Fruit fly (Drosophila melanogaster) whole organism, embryonic: Measurements from ENCODE around the gene CG10750.

Source experiments
- Atf6 ChIP-seq: fragments of 200-800 bp; sonication (Bioruptor generic); IDR thresholded peaks from 2 replicates; pipeline ENCODE4 v1.3.6; 2022; ENCODE audit warnings: missing biosample characterization, missing genetic modification characterization
- Bgb ChIP-seq: fragments of 200-800 bp; sonication (Bioruptor generic); IDR thresholded peaks from 2 replicates; pipeline ENCODE4 v1.3.6; 2022; ENCODE audit warnings: missing biosample characterization, missing genetic modification characterization; ENCODE audit not compliant: partially characterized antibody
- CG11093 ChIP-seq: fragments of 200-800 bp; sonication (Bioruptor generic); IDR thresholded peaks from 3 replicates; pipeline ENCODE4 v1.3.6; 2022; ENCODE audit warnings: missing biosample characterization, missing genetic modification characterization
- CG11247 ChIP-seq: fragments of 200-800 bp; sonication (Bioruptor generic); IDR thresholded peaks from 2 replicates; pipeline ENCODE4 v1.3.6; 2022; ENCODE audit warnings: missing biosample characterization, missing genetic modification characterization
- CG11398 ChIP-seq: fragments of 200-800 bp; sonication (Bioruptor generic); optimal IDR thresholded peaks from 2 replicates; lab custom pipeline; 2016; ENCODE audit warnings: missing biosample characterization, missing genetic modification characterization
- CG11560 ChIP-seq: fragments of 200-800 bp; sonication (Bioruptor generic); IDR thresholded peaks from 3 replicates; pipeline ENCODE4 v1.3.6; 2022; ENCODE audit warnings: missing biosample characterization, missing genetic modification characterization
- CG12104 ChIP-seq: fragments of 200-800 bp; sonication (Bioruptor generic); optimal IDR thresholded peaks from 3 replicates; lab custom pipeline; 2016; ENCODE audit warnings: missing biosample characterization, missing genetic modification characterization
- CG12744 ChIP-seq: fragments of 200-800 bp; sonication (Bioruptor generic); optimal IDR thresholded peaks from 2 replicates; lab custom pipeline; 2016; ENCODE audit warnings: missing biosample characterization, missing genetic modification characterization
- CG14441 ChIP-seq: fragments of 200-800 bp; sonication (Bioruptor generic); IDR thresholded peaks from 2 replicates; pipeline ENCODE4 v1.3.6; 2022; ENCODE audit warnings: missing biosample characterization, missing genetic modification characterization
- CG14710 ChIP-seq: fragments of 200-800 bp; sonication (Bioruptor generic); optimal IDR thresholded peaks from 3 replicates; lab custom pipeline; 2019; ENCODE audit warnings: missing biosample characterization, mild to moderate bottlenecking, missing genetic modification characterization, moderate library complexity
- CG15479 ChIP-seq: fragments of 200-800 bp; sonication (Bioruptor generic); optimal IDR thresholded peaks from 3 replicates; lab custom pipeline; 2019; ENCODE audit warnings: missing biosample characterization, mild to moderate bottlenecking, missing genetic modification characterization, moderate library complexity
- CG2202 ChIP-seq: fragments of 200-800 bp; sonication (Bioruptor generic); optimal IDR thresholded peaks from 2 replicates; lab custom pipeline; 2018; ENCODE audit warnings: missing biosample characterization, mild to moderate bottlenecking, missing genetic modification characterization
- CG30403 ChIP-seq: fragments of 200-800 bp; sonication (Bioruptor generic); optimal IDR thresholded peaks from 3 replicates; lab custom pipeline; 2016; ENCODE audit warnings: missing biosample characterization, missing genetic modification characterization
- CG30431 ChIP-seq: fragments of 200-800 bp; sonication (Bioruptor generic); optimal IDR thresholded peaks from 2 replicates; lab custom pipeline; 2017; ENCODE audit warnings: missing biosample characterization, missing genetic modification characterization
- CG3726 ChIP-seq: fragments of 200-800 bp; sonication (Bioruptor generic); IDR thresholded peaks from 3 replicates; pipeline ENCODE4, ENCODE4 v1.3.6; 2022; ENCODE audit warnings: missing biosample characterization, missing genetic modification characterization
- CG3838 ChIP-seq: fragments of 200-800 bp; sonication (Bioruptor generic); optimal IDR thresholded peaks from 3 replicates; lab custom pipeline; 2016; ENCODE audit warnings: missing biosample characterization, missing genetic modification characterization
- CG3995 ChIP-seq: fragments of 200-800 bp; sonication (Bioruptor generic); optimal IDR thresholded peaks from 3 replicates; lab custom pipeline; 2016; ENCODE audit warnings: missing biosample characterization, missing genetic modification characterization
- CG42726 ChIP-seq: fragments of 200-800 bp; sonication (Bioruptor generic); IDR thresholded peaks from 2 replicates; pipeline ENCODE4 v1.3.6; 2022; ENCODE audit warnings: missing biosample characterization, missing genetic modification characterization; ENCODE audit not compliant: partially characterized antibody
- CG7928 ChIP-seq: fragments of 200-800 bp; sonication (Bioruptor generic); optimal IDR thresholded peaks from 2 replicates; lab custom pipeline; 2017; ENCODE audit warnings: missing biosample characterization, mild to moderate bottlenecking, missing genetic modification characterization
- CG7963 ChIP-seq: fragments of 200-800 bp; sonication (Bioruptor generic); IDR thresholded peaks from 3 replicates; pipeline ENCODE4 v1.3.6; 2022; ENCODE audit warnings: missing biosample characterization, missing genetic modification characterization; ENCODE audit not compliant: partially characterized antibody
- CG8478 ChIP-seq: fragments of >200 bp; optimal IDR thresholded peaks from 2 replicates; lab custom pipeline; 2018
- CG9817 ChIP-seq: fragments of 200-800 bp; sonication (Bioruptor generic); optimal IDR thresholded peaks from 2 replicates; lab custom pipeline; 2018; ENCODE audit warnings: missing biosample characterization, mild to moderate bottlenecking, missing genetic modification characterization, moderate library complexity
- Camta ChIP-seq: fragments of 200-800 bp; sonication (Bioruptor generic); optimal IDR thresholded peaks from 2 replicates; lab custom pipeline; 2016; ENCODE audit warnings: missing biosample characterization, missing genetic modification characterization
- E2f2 ChIP-seq: fragments of 200-800 bp; sonication (Bioruptor generic); IDR thresholded peaks from 2 replicates; pipeline ENCODE4 v1.3.6; 2022; ENCODE audit warnings: missing biosample characterization, missing genetic modification characterization
- Gsc ChIP-seq: fragments of 200-800 bp; sonication (Bioruptor generic); IDR thresholded peaks from 2 replicates; pipeline ENCODE4 v1.3.6; 2022; ENCODE audit warnings: missing biosample characterization, missing genetic modification characterization
- Hmx ChIP-seq: fragments of 200-800 bp; sonication (Bioruptor generic); optimal IDR thresholded peaks from 2 replicates; lab custom pipeline; 2016; ENCODE audit warnings: missing biosample characterization, missing genetic modification characterization
- Hr39 ChIP-seq: fragments of >200 bp; optimal IDR thresholded peaks from 2 replicates; lab custom pipeline; 2017
- Lim3 ChIP-seq: fragments of 200-800 bp; sonication (Bioruptor generic); IDR thresholded peaks from 2 replicates; pipeline ENCODE4 v1.3.6; 2022; ENCODE audit warnings: missing biosample characterization, missing genetic modification characterization
- NK7.1 ChIP-seq: fragments of 200-800 bp; sonication (Bioruptor generic); optimal IDR thresholded peaks from 3 replicates; lab custom pipeline; 2016; ENCODE audit warnings: missing biosample characterization, missing genetic modification characterization
- Ravus ChIP-seq: fragments of 200-800 bp; sonication (Bioruptor generic); IDR thresholded peaks from 2 replicates; pipeline ENCODE4 v1.3.6; 2022; ENCODE audit warnings: missing biosample characterization, missing genetic modification characterization
- Sry-δ ChIP-seq: fragments of 200-800 bp; sonication (Bioruptor generic); optimal IDR thresholded peaks from 2 replicates; lab custom pipeline; 2016; ENCODE audit warnings: missing biosample characterization, missing genetic modification characterization
- TFAM ChIP-seq: fragments of 200-800 bp; sonication (Bioruptor generic); optimal IDR thresholded peaks from 2 replicates; lab custom pipeline; 2017; ENCODE audit warnings: missing biosample characterization, missing genetic modification characterization, inconsistent platforms
- Taf1 ChIP-seq: fragments of 200-800 bp; sonication (Bioruptor generic); IDR thresholded peaks from 2 replicates; pipeline ENCODE4 v1.3.6; 2022; ENCODE audit warnings: missing biosample characterization, missing genetic modification characterization
- Tbp ChIP-seq: fragments of >200 bp; optimal IDR thresholded peaks from 2 replicates; lab custom pipeline; 2018; ENCODE audit warnings: missing biosample characterization, missing genetic modification characterization
- ab ChIP-seq: fragments of 200-800 bp; sonication (Bioruptor generic); optimal IDR thresholded peaks from 2 replicates; lab custom pipeline; 2016; ENCODE audit warnings: missing biosample characterization, missing genetic modification characterization
- az2 ChIP-seq: fragments of 200-800 bp; sonication (Bioruptor generic); optimal IDR thresholded peaks from 3 replicates; lab custom pipeline; 2016; ENCODE audit warnings: missing biosample characterization, missing genetic modification characterization
- cwo ChIP-seq: fragments of 200-800 bp; sonication (Bioruptor generic); optimal IDR thresholded peaks from 3 replicates; lab custom pipeline; 2017; ENCODE audit warnings: missing biosample characterization, missing genetic modification characterization, mild to moderate bottlenecking, moderate library complexity, missing genetic modification reagents
- da ChIP-seq: fragments of 200-800 bp; sonication (Bioruptor generic); optimal IDR thresholded peaks from 2 replicates; lab custom pipeline; 2016; ENCODE audit warnings: missing biosample characterization, missing genetic modification characterization
- danr ChIP-seq: fragments of 200-800 bp; sonication (Bioruptor generic); IDR thresholded peaks from 2 replicates; pipeline ENCODE4 v1.3.6; 2022; ENCODE audit warnings: missing biosample characterization, missing genetic modification characterization
- dati ChIP-seq: fragments of 200-800 bp; sonication (Bioruptor generic); IDR thresholded peaks from 2 replicates; pipeline ENCODE4 v1.3.6; 2022; ENCODE audit warnings: missing biosample characterization, missing genetic modification characterization
- eyg ChIP-seq: fragments of 200-800 bp; sonication (Bioruptor generic); optimal IDR thresholded peaks from 3 replicates; lab custom pipeline; 2016; ENCODE audit warnings: missing biosample characterization, missing genetic modification characterization
- fd3F ChIP-seq: fragments of 200-800 bp; sonication (Bioruptor generic); optimal IDR thresholded peaks from 2 replicates; lab custom pipeline; 2018; ENCODE audit warnings: missing biosample characterization, mild to moderate bottlenecking, missing genetic modification characterization, moderate library complexity
- gsb-n ChIP-seq: fragments of 200-800 bp; sonication (Bioruptor generic); optimal IDR thresholded peaks from 3 replicates; lab custom pipeline; 2018; ENCODE audit warnings: missing biosample characterization, mild to moderate bottlenecking, missing genetic modification characterization
- knrl ChIP-seq: fragments of 200-800 bp; sonication (Bioruptor generic); IDR thresholded peaks from 3 replicates; pipeline ENCODE4 v1.3.6; 2022; ENCODE audit warnings: missing biosample characterization, missing genetic modification characterization; ENCODE audit not compliant: partially characterized antibody
- onecut ChIP-seq: fragments of 200-800 bp; sonication (Bioruptor generic); IDR thresholded peaks from 2 replicates; pipeline ENCODE4 v1.3.6; 2022; ENCODE audit warnings: missing biosample characterization, missing genetic modification characterization
- p53 ChIP-seq: fragments of 200-800 bp; sonication (Bioruptor generic); optimal IDR thresholded peaks from 2 replicates; lab custom pipeline; 2016; ENCODE audit warnings: missing biosample characterization, missing genetic modification characterization
- pb ChIP-seq: fragments of 200-800 bp; sonication (Bioruptor generic); optimal IDR thresholded peaks from 3 replicates; lab custom pipeline; 2016; ENCODE audit warnings: missing biosample characterization, missing genetic modification characterization
- pfk ChIP-seq: fragments of 200-800 bp; sonication (Bioruptor generic); optimal IDR thresholded peaks from 2 replicates; lab custom pipeline; 2018; ENCODE audit warnings: missing biosample characterization, mild to moderate bottlenecking, missing genetic modification characterization, moderate library complexity
- seq ChIP-seq: fragments of 200-800 bp; sonication (Bioruptor generic); IDR thresholded peaks from 2 replicates; pipeline ENCODE4 v1.3.6; 2022; ENCODE audit warnings: missing biosample characterization, missing genetic modification characterization
- stwl ChIP-seq: fragments of 200-800 bp; sonication (Bioruptor generic); optimal IDR thresholded peaks from 3 replicates; lab custom pipeline; 2018; ENCODE audit warnings: missing biosample characterization, mild to moderate bottlenecking, missing genetic modification characterization, moderate library complexity
- tio ChIP-seq: fragments of 200-800 bp; sonication (Bioruptor generic); optimal IDR thresholded peaks from 2 replicates; lab custom pipeline; 2017; ENCODE audit warnings: missing biosample characterization, missing genetic modification characterization, inconsistent platforms
- twi ChIP-seq: fragments of 200-800 bp; optimal IDR thresholded peaks from 2 replicates; lab custom pipeline; 2019; ENCODE audit warnings: missing biosample characterization, mild to moderate bottlenecking, missing genetic modification characterization, moderate library complexity
- unpg ChIP-seq: fragments of 200-800 bp; sonication (Bioruptor generic); optimal IDR thresholded peaks from 3 replicates; lab custom pipeline; 2018; ENCODE audit warnings: missing biosample characterization, mild to moderate bottlenecking, missing genetic modification characterization, moderate library complexity
- zen2 ChIP-seq: fragments of 200-800 bp; sonication (Bioruptor generic); IDR thresholded peaks from 3 replicates; pipeline ENCODE4 v1.3.6; 2022; ENCODE audit warnings: missing biosample characterization, missing genetic modification characterization; ENCODE audit not compliant: partially characterized antibody

Gene CG10750

DNA sequence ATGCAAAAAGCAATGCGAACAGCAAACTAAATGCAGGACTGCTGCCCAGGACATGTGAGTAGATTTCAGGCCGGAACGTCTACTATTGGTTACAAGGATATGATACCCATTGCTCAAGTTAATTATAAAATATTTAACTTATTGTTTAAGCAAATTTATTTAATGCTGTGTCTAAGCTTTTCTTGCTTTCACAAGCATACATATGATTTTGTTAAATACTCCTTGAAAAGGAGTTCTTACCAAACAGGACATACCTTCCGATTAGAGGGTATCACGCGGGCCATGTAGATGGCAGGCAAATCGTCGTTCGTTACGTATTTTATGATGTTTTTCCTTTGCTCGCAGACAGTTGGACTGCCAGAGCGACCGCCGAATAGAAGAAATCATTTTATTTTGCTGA is 14.5 kb upstream of the CG10750 start (continued):
- TF ChIP-seq Ravus = no peak
- TF ChIP-seq eyg (GFP tag; lab: Kevin White, UChicago) = no peak
- TF ChIP-seq CG3995 (GFP tag; lab: Kevin White, UChicago) = no peak
- no peak for TF ChIP-seq seq (GFP tag; lab: Robert Waterston, UW)
- TF ChIP-seq E2f2 (GFP tag; lab: Robert Waterston, UW) = peak; percentile 11; the same call in 1 of the 2 replicates
- TF ChIP-seq CG15479 (GFP tag; lab: Kevin White, UChicago) = no peak
- peak; percentile 6 for TF ChIP-seq CG12104
- peak; percentile 45 for TF ChIP-seq unpg (GFP tag; lab: Kevin White, UChicago)
- no peak for TF ChIP-seq CG11093 (GFP tag; lab: Robert Waterston, UW)
- TF ChIP-seq CG2202 (tag; lab: Kevin White, UChicago) = no peak
- TF ChIP-seq TFAM (GFP tag; lab: Kevin White, UChicago) = no peak
- TF ChIP-seq Atf6 (GFP tag; lab: Robert Waterston, UW) = peak; percentile 33; the same call in 1 of the 2 replicates
- TF ChIP-seq twi (tag; lab: Kevin White, UChicago) = no peak
- TF ChIP-seq Hmx (GFP tag; lab: Kevin White, UChicago) = no peak
- TF ChIP-seq CG11560 = no peak
- no peak for TF ChIP-seq CG7928 (GFP tag; lab: Kevin White, UChicago)
- no peak for TF ChIP-seq CG14710
- TF ChIP-seq CG30403 (GFP tag; lab: Kevin White, UChicago) = peak; percentile 40
- TF ChIP-seq CG30431 = peak; percentile 9
- no peak for TF ChIP-seq pb (GFP tag; lab: Kevin White, UChicago)
- no peak for TF ChIP-seq CG8478 (lab: Kevin White, UChicago)
- no peak for TF ChIP-seq NK7.1 (GFP tag; lab: Kevin White, UChicago)
- TF ChIP-seq tio (GFP tag; lab: Kevin White, UChicago) = no peak
- TF ChIP-seq Camta (GFP tag; lab: Kevin White, UChicago) = no peak
- no peak for TF ChIP-seq CG3726 (GFP tag; lab: Robert Waterston, UW)
- no peak for TF ChIP-seq da (GFP tag; lab: Kevin White, UChicago)
- TF ChIP-seq CG42726 (GFP tag; lab: Robert Waterston, UW) = no peak
- TF ChIP-seq Hr39 (lab: Kevin White, UChicago) = no peak
- no peak for TF ChIP-seq CG11247
- TF ChIP-seq Sry-δ (GFP tag; lab: Kevin White, UChicago) = no peak
- TF ChIP-seq onecut (GFP tag; lab: Robert Waterston, UW) = no peak
- TF ChIP-seq pfk (GFP tag; lab: Kevin White, UChicago) = no peak
- no peak for TF ChIP-seq Taf1
- peak; percentile 31 for TF ChIP-seq az2 (GFP tag; lab: Kevin White, UChicago)
- TF ChIP-seq ab (GFP tag; lab: Kevin White, UChicago) = no peak
- no peak for TF ChIP-seq CG7963 (GFP tag; lab: Robert Waterston, UW)
- no peak for TF ChIP-seq zen2 (GFP tag; lab: Robert Waterston, UW)
- no peak for TF ChIP-seq Tbp (GFP tag; lab: Kevin White, UChicago)
- TF ChIP-seq CG11398 = no peak
- TF ChIP-seq p53 = no peak
- TF ChIP-seq gsb-n (tag; lab: Kevin White, UChicago) = no peak
- TF ChIP-seq stwl (tag; lab: Kevin White, UChicago) = no peak
- peak; percentile 26 for TF ChIP-seq cwo
- TF ChIP-seq Lim3 (GFP tag; lab: Robert Waterston, UW) = no peak
- TF ChIP-seq CG14441 = no peak
- no peak for TF ChIP-seq Bgb (GFP tag; lab: Robert Waterston, UW)
- peak; percentile 34 for TF ChIP-seq CG9817 (tag; lab: Kevin White, UChicago)
- no peak for TF ChIP-seq dati (GFP tag; lab: Robert Waterston, UW)
- TF ChIP-seq CG12744 (GFP tag; lab: Kevin White, UChicago) = no peak
- no peak for TF ChIP-seq CG3838 (GFP tag; lab: Kevin White, UChicago)
- TF ChIP-seq Gsc (GFP tag; lab: Robert Waterston, UW) = no peak
- TF ChIP-seq fd3F (GFP tag; lab: Kevin White, UChicago) = peak; percentile 0
- TF ChIP-seq danr = no peak
- no peak for TF ChIP-seq knrl (GFP tag; lab: Robert Waterston, UW)
